Fruit fly (Drosophila melanogaster) whole organism, embryonic: ENCODE results near the gene CG43347.
A peak's percentile ranks its signal among the peaks of the same experiment; 100 is the strongest.

Experiments
- Atf6 ChIP-seq: fragments of 200-800 bp; sonication (Bioruptor generic); IDR thresholded peaks from 2 replicates; pipeline ENCODE4 v1.3.6; 2022; ENCODE audit warnings: missing biosample characterization, missing genetic modification characterization
- Awh ChIP-seq: fragments of 200-800 bp; sonication (Bioruptor generic); IDR thresholded peaks from 2 replicates; pipeline ENCODE4, ENCODE4 v1.3.6; 2022; ENCODE audit warnings: missing biosample characterization, missing genetic modification characterization
- CG10654 ChIP-seq: fragments of 200-800 bp; sonication (Bioruptor generic); optimal IDR thresholded peaks from 2 replicates; lab custom pipeline; 2016; ENCODE audit warnings: missing biosample characterization, missing genetic modification characterization
- CG11247 ChIP-seq: fragments of 200-800 bp; sonication (Bioruptor generic); IDR thresholded peaks from 2 replicates; pipeline ENCODE4 v1.3.6; 2022; ENCODE audit warnings: missing biosample characterization, missing genetic modification characterization
- CG13296 ChIP-seq: fragments of 200-800 bp; sonication (Bioruptor generic); optimal IDR thresholded peaks from 3 replicates; lab custom pipeline; 2018; ENCODE audit warnings: missing biosample characterization, mild to moderate bottlenecking, missing genetic modification characterization
- CG13424 ChIP-seq: fragments of 200-800 bp; sonication (Bioruptor generic); optimal IDR thresholded peaks from 2 replicates; lab custom pipeline; 2019; ENCODE audit warnings: missing biosample characterization, mild to moderate bottlenecking, missing genetic modification characterization, moderate library complexity
- CG14667 ChIP-seq: fragments of 200-800 bp; sonication (Bioruptor generic); IDR thresholded peaks from 2 replicates; pipeline ENCODE4 v1.3.6; 2022; ENCODE audit warnings: missing biosample characterization, missing genetic modification characterization
- CG15514 ChIP-seq: fragments of 200-800 bp; sonication (Bioruptor generic); optimal IDR thresholded peaks from 3 replicates; lab custom pipeline; 2017; ENCODE audit warnings: missing biosample characterization, missing genetic modification characterization, mild to moderate bottlenecking, moderate library complexity, missing genetic modification reagents
- CG15696 ChIP-seq: fragments of 200-800 bp; sonication (Bioruptor generic); optimal IDR thresholded peaks from 2 replicates; lab custom pipeline; 2019; ENCODE audit warnings: missing biosample characterization, mild to moderate bottlenecking, missing genetic modification characterization, moderate library complexity
- CG1603 ChIP-seq: fragments of 200-800 bp; sonication (Bioruptor generic); optimal IDR thresholded peaks from 2 replicates; lab custom pipeline; 2019; ENCODE audit warnings: missing biosample characterization, mild to moderate bottlenecking, missing genetic modification characterization, moderate library complexity
- CG17328 ChIP-seq: fragments of 200-800 bp; sonication (Bioruptor generic); IDR thresholded peaks from 2 replicates; pipeline ENCODE4 v1.3.6; 2022; ENCODE audit warnings: missing biosample characterization, missing genetic modification characterization
- CG17829 ChIP-seq: fragments of 200-800 bp; optimal IDR thresholded peaks from 2 replicates; lab custom pipeline; 2019; ENCODE audit warnings: missing biosample characterization, mild to moderate bottlenecking, missing genetic modification characterization, moderate library complexity
- CG2116 ChIP-seq: fragments of 200-800 bp; sonication (Bioruptor generic); optimal IDR thresholded peaks from 3 replicates; lab custom pipeline; 2018; ENCODE audit warnings: missing biosample characterization, mild to moderate bottlenecking, missing genetic modification characterization
- CG2678 ChIP-seq: fragments of 200-800 bp; sonication (Bioruptor generic); optimal IDR thresholded peaks from 3 replicates; lab custom pipeline; 2019; ENCODE audit warnings: missing biosample characterization, mild to moderate bottlenecking, missing genetic modification characterization, moderate library complexity
- CG30403 ChIP-seq: fragments of 200-800 bp; sonication (Bioruptor generic); optimal IDR thresholded peaks from 3 replicates; lab custom pipeline; 2016; ENCODE audit warnings: missing biosample characterization, missing genetic modification characterization
- CG32767 ChIP-seq: fragments of 200-800 bp; sonication (Bioruptor generic); IDR thresholded peaks from 2 replicates; pipeline ENCODE4 v1.3.6; 2022; ENCODE audit warnings: missing biosample characterization, missing genetic modification characterization
- CG3281 ChIP-seq: fragments of 200-800 bp; sonication (Bioruptor generic); optimal IDR thresholded peaks from 3 replicates; lab custom pipeline; 2017; ENCODE audit warnings: missing biosample characterization, mild to moderate bottlenecking, missing genetic modification characterization
- CG6175 ChIP-seq: fragments of 200-800 bp; sonication (Bioruptor generic); IDR thresholded peaks from 3 replicates; pipeline ENCODE4 v1.3.6; 2022; ENCODE audit warnings: missing biosample characterization, missing genetic modification characterization
- Deaf1 ChIP-seq: fragments of 200-800 bp; optimal IDR thresholded peaks from 3 replicates; lab custom pipeline; 2019; ENCODE audit warnings: missing biosample characterization, mild to moderate bottlenecking, missing genetic modification characterization, moderate library complexity
- Dref ChIP-seq: fragments of 200-800 bp; sonication (Bioruptor generic); IDR thresholded peaks from 2 replicates; pipeline ENCODE4 v1.3.6; 2022; ENCODE audit warnings: missing biosample characterization, missing genetic modification characterization
- E2f1 ChIP-seq: fragments of 200-800 bp; sonication (Bioruptor generic); IDR thresholded peaks from 2 replicates; pipeline ENCODE4 v1.3.6; 2022; ENCODE audit warnings: missing biosample characterization, missing genetic modification characterization
- Gug ChIP-seq: fragments of 200-800 bp; sonication (Bioruptor generic); IDR thresholded peaks from 4 replicates; pipeline ENCODE4 v1.3.6; 2022; ENCODE audit warnings: missing biosample characterization, missing genetic modification characterization
- HLH3B ChIP-seq: fragments of 200-800 bp; sonication (Bioruptor generic); IDR thresholded peaks from 2 replicates; pipeline ENCODE4 v1.3.6; 2022; ENCODE audit warnings: missing biosample characterization, missing genetic modification characterization
- MESR4 ChIP-seq: fragments of 200-800 bp; sonication (Bioruptor generic); optimal IDR thresholded peaks from 2 replicates; lab custom pipeline; 2018; ENCODE audit warnings: missing biosample characterization, mild to moderate bottlenecking, missing genetic modification characterization, moderate library complexity
- Med ChIP-seq: fragments of 200-800 bp; sonication (Bioruptor generic); peaks from one replicate; lab custom pipeline; 2016; ENCODE audit warnings: missing biosample characterization, missing genetic modification characterization, mild to moderate bottlenecking, inconsistent platforms, moderate library complexity
- Mes4 ChIP-seq: fragments of 200-800 bp; sonication (Bioruptor generic); optimal IDR thresholded peaks from 2 replicates; lab custom pipeline; 2016; ENCODE audit warnings: missing biosample characterization, missing genetic modification characterization
- NFAT ChIP-seq: fragments of 200-800 bp; sonication (Bioruptor generic); IDR thresholded peaks from 2 replicates; pipeline ENCODE4 v1.3.6; 2022; ENCODE audit warnings: missing biosample characterization, missing genetic modification characterization
- Optix ChIP-seq: fragments of 200-800 bp; sonication (Bioruptor generic); IDR thresholded peaks from 3 replicates; pipeline ENCODE4 v1.3.6; 2022; ENCODE audit warnings: missing biosample characterization, missing genetic modification characterization
- Ravus ChIP-seq: fragments of 200-800 bp; sonication (Bioruptor generic); IDR thresholded peaks from 2 replicates; pipeline ENCODE4 v1.3.6; 2022; ENCODE audit warnings: missing biosample characterization, missing genetic modification characterization
- Spps ChIP-seq: fragments of 200-800 bp; sonication (Bioruptor generic); optimal IDR thresholded peaks from 2 replicates; lab custom pipeline; 2018; ENCODE audit warnings: missing biosample characterization, mild to moderate bottlenecking, missing genetic modification characterization
- Taf1 ChIP-seq: fragments of 200-800 bp; sonication (Bioruptor generic); IDR thresholded peaks from 2 replicates; pipeline ENCODE4 v1.3.6; 2022; ENCODE audit warnings: missing biosample characterization, missing genetic modification characterization
- Xrp1 ChIP-seq: fragments of 200-800 bp; sonication (Bioruptor generic); IDR thresholded peaks from 2 replicates; pipeline ENCODE4 v1.3.6; 2022; ENCODE audit warnings: missing biosample characterization, missing genetic modification characterization
- ci ChIP-seq: fragments of 200-800 bp; sonication (Bioruptor generic); IDR thresholded peaks from 3 replicates; pipeline ENCODE4 v1.3.6; 2022; ENCODE audit warnings: missing biosample characterization, missing genetic modification characterization
- corto ChIP-seq: fragments of 200-800 bp; sonication (Bioruptor generic); optimal IDR thresholded peaks from 2 replicates; lab custom pipeline; 2016; ENCODE audit warnings: missing biosample characterization, mild to moderate bottlenecking, missing genetic modification characterization, moderate library complexity
- cwo ChIP-seq: fragments of 200-800 bp; sonication (Bioruptor generic); optimal IDR thresholded peaks from 3 replicates; lab custom pipeline; 2017; ENCODE audit warnings: missing biosample characterization, missing genetic modification characterization, mild to moderate bottlenecking, moderate library complexity, missing genetic modification reagents
- dmrt99B ChIP-seq: fragments of 200-800 bp; sonication (Bioruptor generic); optimal IDR thresholded peaks from 2 replicates; lab custom pipeline; 2018; ENCODE audit warnings: missing biosample characterization, mild to moderate bottlenecking, missing genetic modification characterization, moderate library complexity
- emc ChIP-seq: fragments of 200-800 bp; sonication (Bioruptor generic); optimal IDR thresholded peaks from 2 replicates; lab custom pipeline; 2016; ENCODE audit warnings: missing biosample characterization, missing genetic modification characterization
- fd102C ChIP-seq: fragments of 200-800 bp; sonication (Bioruptor generic); optimal IDR thresholded peaks from 2 replicates; lab custom pipeline; 2018; ENCODE audit warnings: missing biosample characterization, mild to moderate bottlenecking, missing genetic modification characterization, moderate library complexity
- jigr1 ChIP-seq: fragments of 200-800 bp; sonication (Bioruptor generic); IDR thresholded peaks from 3 replicates; pipeline ENCODE4 v1.3.6; 2022; ENCODE audit warnings: missing biosample characterization, missing genetic modification characterization
- ken ChIP-seq: fragments of 200-800 bp; sonication (Bioruptor generic); IDR thresholded peaks from 3 replicates; pipeline ENCODE4 v1.3.6; 2022; ENCODE audit warnings: missing biosample characterization, missing genetic modification characterization
- klu ChIP-seq: fragments of 200-800 bp; sonication (Bioruptor generic); IDR thresholded peaks from 2 replicates; pipeline ENCODE4 v1.3.6; 2022; ENCODE audit warnings: missing biosample characterization, missing genetic modification characterization
- mam ChIP-seq: fragments of 200-800 bp; sonication (Bioruptor generic); optimal IDR thresholded peaks from 3 replicates; lab custom pipeline; 2016; ENCODE audit warnings: missing biosample characterization, missing genetic modification characterization
- nmo ChIP-seq: fragments of 200-800 bp; sonication (Bioruptor generic); optimal IDR thresholded peaks from 2 replicates; lab custom pipeline; 2018; ENCODE audit warnings: missing biosample characterization, mild to moderate bottlenecking, missing genetic modification characterization, moderate library complexity
- peb ChIP-seq: fragments of 200-800 bp; sonication (Bioruptor generic); IDR thresholded peaks from 2 replicates; pipeline ENCODE4 v1.3.6; 2022; ENCODE audit warnings: missing biosample characterization, missing genetic modification characterization
- phol ChIP-seq: fragments of 200-800 bp; sonication (Bioruptor generic); optimal IDR thresholded peaks from 3 replicates; lab custom pipeline; 2018; ENCODE audit warnings: missing biosample characterization, mild to moderate bottlenecking, missing genetic modification characterization, moderate library complexity
- pros ChIP-seq: fragments of 200-800 bp; sonication (Bioruptor generic); optimal IDR thresholded peaks from 3 replicates; lab custom pipeline; 2019; ENCODE audit warnings: missing biosample characterization, mild to moderate bottlenecking, missing genetic modification characterization, moderate library complexity
- scrt ChIP-seq: fragments of 200-800 bp; sonication (Bioruptor generic); optimal IDR thresholded peaks from 2 replicates; lab custom pipeline; 2018; ENCODE audit warnings: missing biosample characterization, mild to moderate bottlenecking, missing genetic modification characterization, moderate library complexity
- slbo ChIP-seq: fragments of 200-800 bp; sonication (Bioruptor generic); IDR thresholded peaks from 2 replicates; pipeline ENCODE4 v1.3.6; 2022; ENCODE audit warnings: missing biosample characterization, missing genetic modification characterization
- trh ChIP-seq: fragments of 200-800 bp; sonication (Bioruptor generic); optimal IDR thresholded peaks from 2 replicates; lab custom pipeline; 2016; ENCODE audit warnings: missing biosample characterization, missing genetic modification characterization
- vvl ChIP-seq: fragments of 200-800 bp; sonication (Bioruptor generic); IDR thresholded peaks from 2 replicates; pipeline ENCODE4 v1.3.6; 2022; ENCODE audit warnings: missing biosample characterization, missing genetic modification characterization
- yki ChIP-seq: fragments of >200 bp; optimal IDR thresholded peaks from 3 replicates; lab custom pipeline; 2018

CG43347 gene

dm6 chrX:10601479-10601921 is 18.5 kb downstream of the CG43347 start (continued):
- TF ChIP-seq CG17328 (GFP tag; lab: Robert Waterston, UW), result no peak
- peak; percentile 12 for TF ChIP-seq CG15514
- 0 out of 2 replicates have a peak, but pooled peaks have one; percentile 9 for TF ChIP-seq Atf6 (GFP tag; lab: Robert Waterston, UW)
- TF ChIP-seq HLH3B, result peak; percentile 32; the same call in 1 of the 2 replicates
- TF ChIP-seq CG14667 (GFP tag; lab: Robert Waterston, UW), result peak; percentile 45; the same call in 1 of the 2 replicates
- TF ChIP-seq CG30403 (GFP tag; lab: Kevin White, UChicago), result peak; percentile 52
- peak; percentile 23 for TF ChIP-seq dmrt99B
- TF ChIP-seq Spps, result no peak
- no peak for TF ChIP-seq MESR4 (GFP tag; lab: Kevin White, UChicago)
- 0 out of 3 replicates have a peak, but pooled peaks have one; percentile 44 for TF ChIP-seq CG6175 (GFP tag; lab: Robert Waterston, UW)
- peak; percentile 48 for TF ChIP-seq CG2678 (tag; lab: Kevin White, UChicago)
- peak; percentile 55 for TF ChIP-seq Dref
- TF ChIP-seq CG15696 (tag; lab: Kevin White, UChicago), result peak; percentile 40
- TF ChIP-seq phol, result peak; percentile 47
- peak; percentile 56; the same call in 1 of the 2 replicates for TF ChIP-seq vvl
- TF ChIP-seq CG13424 (tag; lab: Kevin White, UChicago), result peak; percentile 39
- no peak for TF ChIP-seq Mes4 (GFP tag; lab: Kevin White, UChicago)
- peak; percentile 90 for TF ChIP-seq Med (GFP tag; lab: Kevin White, UChicago)
- TF ChIP-seq Optix, result no peak
- TF ChIP-seq emc (GFP tag; lab: Kevin White, UChicago), result no peak
- TF ChIP-seq E2f1, result peak; percentile 25; the same call in 1 of the 2 replicates
- no peak for TF ChIP-seq CG17829 (tag; lab: Kevin White, UChicago)
- no peak for TF ChIP-seq corto (GFP tag; lab: Kevin White, UChicago)
- peak; percentile 26 for TF ChIP-seq mam (GFP tag; lab: Kevin White, UChicago)
- TF ChIP-seq jigr1 (GFP tag; lab: Robert Waterston, UW), result no peak
- no peak for TF ChIP-seq pros (GFP tag; lab: Kevin White, UChicago)
- peak; percentile 17 for TF ChIP-seq CG10654
- peak; percentile 44 for TF ChIP-seq nmo (GFP tag; lab: Kevin White, UChicago)
- no peak for TF ChIP-seq trh (GFP tag; lab: Kevin White, UChicago)
- TF ChIP-seq Gug (GFP tag; lab: Robert Waterston, UW), result peak; percentile 82
- peak; percentile 31 for TF ChIP-seq Ravus
- peak; percentile 42; the same call in 1 of the 2 replicates for TF ChIP-seq Xrp1
- TF ChIP-seq yki (lab: Kevin White, UChicago), result no peak
- TF ChIP-seq CG32767, result no peak
- TF ChIP-seq klu (GFP tag; lab: Robert Waterston, UW), result peak; percentile 24; the same call in 1 of the 2 replicates
- peak; percentile 20 for TF ChIP-seq CG3281 (GFP tag; lab: Kevin White, UChicago)
- peak; percentile 7; the same call in 1 of the 2 replicates for TF ChIP-seq CG11247 (GFP tag; lab: Robert Waterston, UW)
- peak; percentile 37; the same call in 1 of the 2 replicates for TF ChIP-seq NFAT (GFP tag; lab: Robert Waterston, UW)
- TF ChIP-seq ken (GFP tag; lab: Robert Waterston, UW), result 0 out of 3 replicates have a peak, but pooled peaks have one; percentile 14
- peak; percentile 27 for TF ChIP-seq CG2116 (GFP tag; lab: Kevin White, UChicago)
- no peak for TF ChIP-seq CG1603 (tag; lab: Kevin White, UChicago)
- no peak for TF ChIP-seq CG13296 (GFP tag; lab: Kevin White, UChicago)
- TF ChIP-seq cwo (GFP tag; lab: Kevin White, UChicago), result no peak
- no peak for TF ChIP-seq Taf1 (GFP tag; lab: Robert Waterston, UW)
- TF ChIP-seq Awh (GFP tag; lab: Robert Waterston, UW), result no peak
- TF ChIP-seq slbo (GFP tag; lab: Robert Waterston, UW), result peak; percentile 80
- TF ChIP-seq ci (GFP tag; lab: Robert Waterston, UW), result peak; percentile 72; the same call in 2 of the 3 replicates
- TF ChIP-seq Deaf1 (tag; lab: Kevin White, UChicago), result peak; percentile 60
- TF ChIP-seq scrt (GFP tag; lab: Kevin White, UChicago), result no peak
- no peak for TF ChIP-seq peb
- no peak for TF ChIP-seq fd102C (GFP tag; lab: Kevin White, UChicago)
